In the genomic region with DNA sequence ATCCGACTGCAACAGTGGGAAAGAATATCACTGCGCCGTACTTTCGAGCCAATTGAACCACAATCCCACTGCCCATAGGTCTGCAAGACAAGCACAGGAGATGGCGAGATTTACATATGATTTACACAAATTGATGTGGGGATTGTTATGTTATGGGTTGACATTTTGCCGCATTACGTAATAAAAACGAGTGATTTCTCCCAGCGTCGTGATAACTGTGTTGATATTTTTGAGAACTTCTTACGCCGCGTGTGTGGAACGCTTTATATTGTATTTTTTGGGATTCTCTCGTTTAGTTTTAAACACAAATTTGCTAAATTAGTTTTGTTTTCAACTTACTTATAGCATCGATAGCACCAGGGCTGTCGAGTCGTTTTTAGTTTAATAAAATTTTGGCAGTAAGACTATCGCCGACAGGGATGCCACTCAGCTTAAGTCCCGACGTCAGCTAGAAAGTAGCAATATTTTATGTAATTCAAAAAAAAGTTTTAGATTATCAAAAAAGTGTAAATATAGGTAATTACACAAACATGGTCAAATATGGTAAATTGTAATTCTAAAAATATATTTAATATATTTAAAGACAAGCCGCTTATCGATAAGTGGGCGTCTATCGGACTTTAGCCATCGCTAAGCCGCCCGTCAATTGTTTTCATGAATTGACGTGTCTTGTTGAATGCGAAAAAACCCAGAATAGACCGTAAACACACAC, we compare ENCODE assay signal across 5 fruit fly cellular contexts.
TF ChIP-seq lines count a peak whose summit lies in the region.

A gene (minus strand): TSS at position 388 of the 712 bp plus-strand sequence.
A gene (minus strand): TSS at position 388 of the 712 bp plus-strand sequence.
A gene (plus strand): TSS at position 621 of the 712 bp plus-strand sequence.

TF ChIP-seq in whole organism, adult, 20 proteins besides CTCF, POLR2A, EP300 and RAD21 (continued from another document):
- TF ChIP-seq CG5204 (GFP tag; optimal IDR thresholded peaks at IDR 0.05; lab: Kevin White, UChicago) (peak; percentile 40), toe (GFP tag; optimal IDR thresholded peaks at IDR 0.05; lab: Kevin White, UChicago) (peak; percentile 55), ovo (GFP tag; optimal IDR thresholded peaks at IDR 0.05; lab: Kevin White, UChicago) (peak; percentile 42), CG12768 (GFP tag; optimal IDR thresholded peaks at IDR 0.05; lab: Kevin White, UChicago) (no peak)

TF ChIP-seq in whole organism, embryonic, 481 proteins besides CTCF, POLR2A, EP300 and RAD21 (continued from another document and continues in another):
- TF ChIP-seq Awh (GFP tag; IDR thresholded peaks at IDR 0.05; lab: Robert Waterston, UW) (peak; percentile 37; the same call in 1 of the 2 replicates), CG10543 (GFP tag; optimal IDR thresholded peaks at IDR 0.05; lab: Kevin White, UChicago) (peak; percentile 50), CG33213 (GFP tag; optimal IDR thresholded peaks at IDR 0.05; lab: Kevin White, UChicago) (no peak), ATbp (GFP tag; optimal IDR thresholded peaks at IDR 0.05; lab: Kevin White, UChicago) (no peak), CG10431 (GFP tag; optimal IDR thresholded peaks at IDR 0.05; lab: Kevin White, UChicago) (no peak), MTF-1 (GFP tag; optimal IDR thresholded peaks at IDR 0.05; lab: Kevin White, UChicago; ENCODE audit: borderline replicate concordance) (no peak), CG6175 (GFP tag; IDR thresholded peaks at IDR 0.05; lab: Robert Waterston, UW) (no peak), CG9876 (GFP tag; optimal IDR thresholded peaks at IDR 0.05; lab: Kevin White, UChicago) (no peak), CG5953 (GFP tag; IDR thresholded peaks at IDR 0.05; lab: Robert Waterston, UW) (no peak), CG9215 (GFP tag; IDR thresholded peaks at IDR 0.05; lab: Robert Waterston, UW) (peak; percentile 25; the same call in 1 of the 2 replicates), CG10147 (GFP tag; optimal IDR thresholded peaks at IDR 0.05; lab: Kevin White, UChicago) (peak; percentile 56), fd102C (GFP tag; optimal IDR thresholded peaks at IDR 0.05; lab: Kevin White, UChicago) (no peak), CG2875 (GFP tag; optimal IDR thresholded peaks at IDR 0.05; lab: Kevin White, UChicago) (no peak), CG9437 (GFP tag; optimal IDR thresholded peaks at IDR 0.05; lab: Kevin White, UChicago) (peak; percentile 84), Dbx (GFP tag; IDR thresholded peaks at IDR 0.05; lab: Robert Waterston, UW) (peak; percentile 74; the same call in 2 of the 3 replicates), CG8281 (tag; optimal IDR thresholded peaks at IDR 0.05; lab: Kevin White, UChicago) (peak; percentile 15), CG4404 (GFP tag; IDR thresholded peaks at IDR 0.05; lab: Robert Waterston, UW) (0 out of 2 replicates have a peak, but pooled peaks have one; percentile 28), CG32772 (GFP tag; IDR thresholded peaks at IDR 0.05; lab: Robert Waterston, UW) (peak; percentile 39; the same call in 1 of the 2 replicates), gfzf (GFP tag; optimal IDR thresholded peaks at IDR 0.05; lab: Kevin White, UChicago) (peak; percentile 12), CG14050 (GFP tag; IDR thresholded peaks at IDR 0.05; lab: Robert Waterston, UW) (no peak), CG12155 (GFP tag; optimal IDR thresholded peaks at IDR 0.05; lab: Kevin White, UChicago) (peak; percentile 66), CG1529 (GFP tag; optimal IDR thresholded peaks at IDR 0.05; lab: Kevin White, UChicago) (peak; percentile 6), mam (GFP tag; optimal IDR thresholded peaks at IDR 0.05; lab: Kevin White, UChicago) (peak; percentile 56), ab (GFP tag; optimal IDR thresholded peaks at IDR 0.05; lab: Kevin White, UChicago) (no peak), Dek (tag; optimal IDR thresholded peaks at IDR 0.05; lab: Kevin White, UChicago) (peak; percentile 48), Lhr (GFP tag; optimal IDR thresholded peaks at IDR 0.05; lab: Kevin White, UChicago) (no peak), seq (GFP tag; IDR thresholded peaks at IDR 0.05; lab: Robert Waterston, UW) (peak; percentile 31; the same call in 1 of the 2 replicates), emc (GFP tag; optimal IDR thresholded peaks at IDR 0.05; lab: Kevin White, UChicago) (no peak)

TF ChIP-seq in whole organism, prepupa, 60 proteins besides CTCF, POLR2A, EP300 and RAD21 (continued from another document and continues in another):
- TF ChIP-seq fkh (GFP tag; optimal IDR thresholded peaks at IDR 0.05; lab: Kevin White, UChicago) (no peak), ss (GFP tag; optimal IDR thresholded peaks at IDR 0.05; lab: Kevin White, UChicago) (peak in 1 of 2 experiments; percentile 4), salr (GFP tag; optimal IDR thresholded peaks at IDR 0.05; lab: Kevin White, UChicago) (peak in 1 of 2 experiments; percentile 10), CG1621 (tag; optimal IDR thresholded peaks at IDR 0.05; lab: Kevin White, UChicago) (no peak), CG16779 (tag; optimal IDR thresholded peaks at IDR 0.05; lab: Kevin White, UChicago) (no peak), Smox (GFP tag; optimal IDR thresholded peaks at IDR 0.05; lab: Kevin White, UChicago) (peak; percentile 57), Hr39 (GFP tag; optimal IDR thresholded peaks at IDR 0.05; lab: Kevin White, UChicago) (peak; percentile 48), Met (GFP tag; optimal IDR thresholded peaks at IDR 0.05; lab: Kevin White, UChicago) (peak; percentile 52), CG10669 (GFP tag; optimal IDR thresholded peaks at IDR 0.05; lab: Kevin White, UChicago) (peak; percentile 26), Hr4 (GFP tag; optimal IDR thresholded peaks at IDR 0.05; lab: Kevin White, UChicago) (peak; percentile 52), cyc (GFP tag; optimal IDR thresholded peaks at IDR 0.05; lab: Kevin White, UChicago) (peak; percentile 46), CG11294 (GFP tag; IDR thresholded peaks at IDR 0.05; lab: Robert Waterston, UW) (no peak), CG10631 (GFP tag; optimal IDR thresholded peaks at IDR 0.05; lab: Kevin White, UChicago) (peak; percentile 73), CG3919 (GFP tag; optimal IDR thresholded peaks at IDR 0.05; lab: Kevin White, UChicago) (peak; percentile 59), CG6808 (GFP tag; optimal IDR thresholded peaks at IDR 0.05; lab: Kevin White, UChicago) (no peak), vri (GFP tag; optimal IDR thresholded peaks at IDR 0.05; lab: Kevin White, UChicago) (peak; percentile 70), OdsH (GFP tag; optimal IDR thresholded peaks at IDR 0.05; lab: Kevin White, UChicago) (peak; percentile 45), Eip93F (GFP tag; optimal IDR thresholded peaks at IDR 0.05; lab: Kevin White, UChicago) (peak; percentile 57), fd59A (GFP tag; optimal IDR thresholded peaks at IDR 0.05; lab: Kevin White, UChicago) (no peak), CG6854 (GFP tag; optimal IDR thresholded peaks at IDR 0.05; lab: Kevin White, UChicago) (no peak), CG9139 (GFP tag; optimal IDR thresholded peaks at IDR 0.05; lab: Kevin White, UChicago) (no peak), CG11762 (GFP tag; optimal IDR thresholded peaks at IDR 0.05; lab: Kevin White, UChicago; ENCODE audit: insufficient read depth) (no peak), lz (GFP tag; optimal IDR thresholded peaks at IDR 0.05; lab: Kevin White, UChicago) (peak; percentile 57), CG3032 (tag; optimal IDR thresholded peaks at IDR 0.05; lab: Kevin White, UChicago) (peak; percentile 51), CG31627 (GFP tag; optimal IDR thresholded peaks at IDR 0.05; lab: Kevin White, UChicago) (peak; percentile 50), achi (GFP tag; optimal IDR thresholded peaks at IDR 0.05; lab: Kevin White, UChicago) (peak; percentile 76), Sox102F (GFP tag; optimal IDR thresholded peaks at IDR 0.05; lab: Kevin White, UChicago) (peak; percentile 42), esn (GFP tag; optimal IDR thresholded peaks at IDR 0.05; lab: Kevin White, UChicago) (peak; percentile 59), CG11902 (GFP tag; optimal IDR thresholded peaks at IDR 0.05; lab: Kevin White, UChicago) (peak; percentile 1), topi (GFP tag; optimal IDR thresholded peaks at IDR 0.05; lab: Kevin White, UChicago) (peak; percentile 46)

TF ChIP-seq in whole organism, pupa, 21 proteins besides CTCF, POLR2A, EP300 and RAD21 (continued from another document):
- no peak for TF ChIP-seq CG13204 (GFP tag; optimal IDR thresholded peaks at IDR 0.05; lab: Kevin White, UChicago)
- peak; percentile 17; the same call in 1 of the 2 replicates for TF ChIP-seq Ets98B (GFP tag; IDR thresholded peaks at IDR 0.05; lab: Robert Waterston, UW)
- TF ChIP-seq D1 (tag; optimal IDR thresholded peaks at IDR 0.05; lab: Kevin White, UChicago): no peak

TF ChIP-seq in whole organism, wandering third instar larva, 38 proteins besides CTCF, POLR2A, EP300 and RAD21 (continued from another document):
- no peak for TF ChIP-seq Abd-B (GFP tag; optimal IDR thresholded peaks at IDR 0.05; lab: Kevin White, UChicago)
- no peak for TF ChIP-seq pan (optimal IDR thresholded peaks at IDR 0.05; lab: Kevin White, UChicago)
- TF ChIP-seq woc (GFP tag; optimal IDR thresholded peaks at IDR 0.05; lab: Kevin White, UChicago): peak; percentile 61
- TF ChIP-seq tai (GFP tag; optimal IDR thresholded peaks at IDR 0.05; lab: Kevin White, UChicago): no peak
- no peak for TF ChIP-seq usp (GFP tag; optimal IDR thresholded peaks at IDR 0.05; lab: Kevin White, UChicago)
- peak; percentile 78 for TF ChIP-seq HLH106 (tag; optimal IDR thresholded peaks at IDR 0.05; lab: Kevin White, UChicago)
- TF ChIP-seq GATAd (GFP tag; optimal IDR thresholded peaks at IDR 0.05; lab: Kevin White, UChicago): peak; percentile 37
- no peak for TF ChIP-seq Mio (GFP tag; optimal IDR thresholded peaks at IDR 0.05; lab: Kevin White, UChicago)
- TF ChIP-seq Dif (GFP tag; optimal IDR thresholded peaks at IDR 0.05; lab: Kevin White, UChicago; ENCODE audit: partially characterized antibody): no peak
- peak; percentile 59 for TF ChIP-seq Sp1 (GFP tag; optimal IDR thresholded peaks at IDR 0.05; lab: Kevin White, UChicago)
- TF ChIP-seq Rel (GFP tag; optimal IDR thresholded peaks at IDR 0.05; lab: Kevin White, UChicago): no peak
- peak; percentile 21 for TF ChIP-seq Rel (tag; optimal IDR thresholded peaks at IDR 0.05; lab: Kevin White, UChicago)
- TF ChIP-seq h (GFP tag; optimal IDR thresholded peaks at IDR 0.05; lab: Kevin White, UChicago): peak; percentile 69
- TF ChIP-seq dsf (GFP tag; optimal IDR thresholded peaks at IDR 0.05; lab: Kevin White, UChicago; ENCODE audit: borderline replicate concordance): peak; percentile 32
- peak; percentile 30 for TF ChIP-seq ey (GFP tag; optimal IDR thresholded peaks at IDR 0.05; lab: Kevin White, UChicago)
- no peak for TF ChIP-seq brk (GFP tag; optimal IDR thresholded peaks at IDR 0.05; lab: Kevin White, UChicago)
- no peak for TF ChIP-seq N (GFP tag; optimal IDR thresholded peaks at IDR 0.05; lab: Kevin White, UChicago)
- TF ChIP-seq CG32264 (GFP tag; optimal IDR thresholded peaks at IDR 0.05; lab: Kevin White, UChicago): no peak
- TF ChIP-seq sage (GFP tag; optimal IDR thresholded peaks at IDR 0.05; lab: Kevin White, UChicago): peak; percentile 54
- TF ChIP-seq OdsH (GFP tag; optimal IDR thresholded peaks at IDR 0.05; lab: Kevin White, UChicago): peak; percentile 50
